Fruit fly (Drosophila melanogaster) whole organism, embryonic: ENCODE results near the gene ND-B18.

Source experiments
- ATbp ChIP-seq: fragments of 200-800 bp; sonication (Bioruptor generic); optimal IDR thresholded peaks from 2 replicates; lab custom pipeline; 2017; ENCODE audit warnings: missing biosample characterization, mild to moderate bottlenecking, missing genetic modification characterization, missing genetic modification reagents
- CG10959 ChIP-seq: fragments of 200-800 bp; sonication (Bioruptor generic); IDR thresholded peaks from 2 replicates; pipeline ENCODE4 v1.3.6; 2022; ENCODE audit warnings: missing biosample characterization, missing genetic modification characterization
- CG11093 ChIP-seq: fragments of 200-800 bp; sonication (Bioruptor generic); IDR thresholded peaks from 3 replicates; pipeline ENCODE4 v1.3.6; 2022; ENCODE audit warnings: missing biosample characterization, missing genetic modification characterization
- CG11504 ChIP-seq: fragments of 200-800 bp; sonication (Bioruptor generic); optimal IDR thresholded peaks from 3 replicates; lab custom pipeline; 2019; ENCODE audit warnings: missing biosample characterization, mild to moderate bottlenecking, missing genetic modification characterization, moderate library complexity
- CG11695 ChIP-seq: fragments of 200-800 bp; sonication (Bioruptor generic); IDR thresholded peaks from 3 replicates; pipeline ENCODE4 v1.3.6; 2022; ENCODE audit warnings: missing biosample characterization, missing genetic modification characterization
- CG11723 ChIP-seq: fragments of 200-800 bp; sonication (Bioruptor generic); optimal IDR thresholded peaks from 2 replicates; lab custom pipeline; 2017; ENCODE audit warnings: missing biosample characterization, mild to moderate bottlenecking, missing genetic modification characterization
- CG12236 ChIP-seq: fragments of 200-800 bp; sonication (Bioruptor generic); optimal IDR thresholded peaks from 2 replicates; lab custom pipeline; 2016; ENCODE audit warnings: missing biosample characterization, missing genetic modification characterization
- CG13624 ChIP-seq: fragments of 200-800 bp; sonication (Bioruptor generic); optimal IDR thresholded peaks from 2 replicates; lab custom pipeline; 2016; ENCODE audit warnings: missing biosample characterization, missing genetic modification characterization
- CG15601 ChIP-seq: fragments of 200-800 bp; sonication (Bioruptor generic); optimal IDR thresholded peaks from 3 replicates; lab custom pipeline; 2019; ENCODE audit warnings: missing biosample characterization, mild to moderate bottlenecking, missing genetic modification characterization, moderate library complexity
- CG16813 ChIP-seq: fragments of 200-800 bp; sonication (Bioruptor generic); IDR thresholded peaks from 3 replicates; pipeline ENCODE4 v1.3.6; 2022; ENCODE audit warnings: missing biosample characterization, missing genetic modification characterization; ENCODE audit not compliant: partially characterized antibody
- CG17359 ChIP-seq: fragments of 200-800 bp; sonication (Bioruptor generic); optimal IDR thresholded peaks from 3 replicates; lab custom pipeline; 2018; ENCODE audit warnings: missing biosample characterization, mild to moderate bottlenecking, missing genetic modification characterization, moderate library complexity
- CG2712 ChIP-seq: fragments of 200-800 bp; optimal IDR thresholded peaks from 3 replicates; lab custom pipeline; 2019; ENCODE audit warnings: missing biosample characterization, mild to moderate bottlenecking, missing genetic modification characterization, moderate library complexity
- CG33213 ChIP-seq: fragments of 200-800 bp; sonication (Bioruptor generic); optimal IDR thresholded peaks from 3 replicates; lab custom pipeline; 2016; ENCODE audit warnings: missing biosample characterization, missing genetic modification characterization
- CG43689 ChIP-seq: fragments of 200-800 bp; sonication (Bioruptor generic); IDR thresholded peaks from 2 replicates; pipeline ENCODE4 v1.3.6; 2022; ENCODE audit warnings: missing biosample characterization, missing genetic modification characterization
- CG4424 ChIP-seq: fragments of 200-800 bp; sonication (Bioruptor generic); optimal IDR thresholded peaks from 3 replicates; lab custom pipeline; 2016; ENCODE audit warnings: missing biosample characterization, missing genetic modification characterization
- CG4730 ChIP-seq: fragments of 200-800 bp; sonication (Bioruptor generic); IDR thresholded peaks from 2 replicates; pipeline ENCODE4 v1.3.6; 2022; ENCODE audit warnings: missing biosample characterization, missing genetic modification characterization
- CG9876 ChIP-seq: fragments of 200-800 bp; sonication (Bioruptor generic); optimal IDR thresholded peaks from 2 replicates; lab custom pipeline; 2016; ENCODE audit warnings: missing biosample characterization, missing genetic modification characterization
- Doc2 ChIP-seq: fragments of 200-800 bp; sonication (Bioruptor generic); IDR thresholded peaks from 2 replicates; pipeline ENCODE4 v1.3.6; 2022; ENCODE audit warnings: missing biosample characterization, missing genetic modification characterization
- Dp ChIP-seq: fragments of 200-800 bp; sonication (Bioruptor generic); optimal IDR thresholded peaks from 2 replicates; lab custom pipeline; 2018; ENCODE audit warnings: missing biosample characterization, mild to moderate bottlenecking, missing genetic modification characterization, moderate library complexity
- GATAe ChIP-seq: fragments of 200-800 bp; sonication (Bioruptor generic); conservative IDR thresholded peaks from 2 replicates; pipeline ENCODE4 v1.3.6; 2022; ENCODE audit warnings: missing biosample characterization, missing genetic modification characterization
- HHEX ChIP-seq: fragments of 200-800 bp; sonication (Bioruptor generic); optimal IDR thresholded peaks from 3 replicates; lab custom pipeline; 2017; ENCODE audit warnings: missing biosample characterization, mild to moderate bottlenecking, missing genetic modification characterization, missing genetic modification reagents
- HLH3B ChIP-seq: fragments of 200-800 bp; sonication (Bioruptor generic); IDR thresholded peaks from 2 replicates; pipeline ENCODE4 v1.3.6; 2022; ENCODE audit warnings: missing biosample characterization, missing genetic modification characterization
- Hr51 ChIP-seq, 2 experiments: fragments of 200-800 bp; sonication (Bioruptor generic); optimal IDR thresholded peaks; 2 replicates in 1 of 2; 3 replicates in 1 of 2; lab custom pipeline; 2016 to 2018; ENCODE audit warnings: missing biosample characterization in 2 of 2, missing genetic modification characterization in 2 of 2, mild to moderate bottlenecking in 1 of 2, moderate library complexity in 1 of 2
- Mes4 ChIP-seq: fragments of 200-800 bp; sonication (Bioruptor generic); optimal IDR thresholded peaks from 2 replicates; lab custom pipeline; 2016; ENCODE audit warnings: missing biosample characterization, missing genetic modification characterization
- Opbp ChIP-seq: fragments of 200-800 bp; sonication (Bioruptor generic); IDR thresholded peaks from 3 replicates; pipeline ENCODE4 v1.3.6; 2022; ENCODE audit warnings: missing biosample characterization, missing genetic modification characterization; ENCODE audit not compliant: partially characterized antibody
- Optix ChIP-seq: fragments of 200-800 bp; sonication (Bioruptor generic); IDR thresholded peaks from 3 replicates; pipeline ENCODE4 v1.3.6; 2022; ENCODE audit warnings: missing biosample characterization, missing genetic modification characterization
- Ptx1 ChIP-seq: fragments of 200-800 bp; sonication (Bioruptor generic); IDR thresholded peaks from 2 replicates; pipeline ENCODE4 v1.3.6; 2022; ENCODE audit warnings: missing biosample characterization, missing genetic modification characterization
- Sox100B ChIP-seq: fragments of 200-800 bp; sonication (Bioruptor generic); optimal IDR thresholded peaks from 3 replicates; lab custom pipeline; 2018; ENCODE audit warnings: missing biosample characterization, mild to moderate bottlenecking, missing genetic modification characterization
- Sox102F ChIP-seq: fragments of 200-800 bp; sonication (Bioruptor generic); optimal IDR thresholded peaks from 2 replicates; lab custom pipeline; 2018; ENCODE audit warnings: missing biosample characterization, mild to moderate bottlenecking, missing genetic modification characterization, moderate library complexity
- ab ChIP-seq: fragments of 200-800 bp; sonication (Bioruptor generic); optimal IDR thresholded peaks from 2 replicates; lab custom pipeline; 2016; ENCODE audit warnings: missing biosample characterization, missing genetic modification characterization
- ac ChIP-seq: fragments of 200-800 bp; sonication (Bioruptor generic); optimal IDR thresholded peaks from 3 replicates; lab custom pipeline; 2017; ENCODE audit warnings: missing biosample characterization, mild to moderate bottlenecking, missing genetic modification characterization
- ato ChIP-seq: fragments of 200-800 bp; sonication (Bioruptor generic); IDR thresholded peaks from 2 replicates; pipeline ENCODE4 v1.3.6; 2022; ENCODE audit warnings: missing biosample characterization, missing genetic modification characterization; ENCODE audit not compliant: partially characterized antibody
- da ChIP-seq: fragments of 200-800 bp; sonication (Bioruptor generic); optimal IDR thresholded peaks from 2 replicates; lab custom pipeline; 2016; ENCODE audit warnings: missing biosample characterization, missing genetic modification characterization
- dysf ChIP-seq: fragments of 200-800 bp; sonication (Bioruptor generic); IDR thresholded peaks from 3 replicates; pipeline ENCODE4 v1.3.6; 2022; ENCODE audit warnings: missing biosample characterization, missing genetic modification characterization
- gce ChIP-seq: fragments of 200-800 bp; sonication (Bioruptor generic); IDR thresholded peaks from 3 replicates; pipeline ENCODE4 v1.3.6; 2022; ENCODE audit warnings: missing biosample characterization, missing genetic modification characterization
- mam ChIP-seq: fragments of 200-800 bp; sonication (Bioruptor generic); optimal IDR thresholded peaks from 3 replicates; lab custom pipeline; 2016; ENCODE audit warnings: missing biosample characterization, missing genetic modification characterization
- nerfin-1 ChIP-seq: fragments of 200-800 bp; sonication (Bioruptor generic); optimal IDR thresholded peaks from 3 replicates; lab custom pipeline; 2019; ENCODE audit warnings: missing biosample characterization, mild to moderate bottlenecking, missing genetic modification characterization, moderate library complexity
- odd ChIP-seq: fragments of 200-800 bp; sonication (Bioruptor generic); optimal IDR thresholded peaks from 2 replicates; lab custom pipeline; 2017; ENCODE audit warnings: missing biosample characterization, mild to moderate bottlenecking, missing genetic modification characterization
- pzg ChIP-seq: fragments of 200-800 bp; sonication (Bioruptor generic); optimal IDR thresholded peaks from 3 replicates; lab custom pipeline; 2018; ENCODE audit warnings: missing biosample characterization, mild to moderate bottlenecking, missing genetic modification characterization, moderate library complexity
- row ChIP-seq: fragments of 200-800 bp; sonication (Bioruptor generic); IDR thresholded peaks from 3 replicates; pipeline ENCODE4 v1.3.6; 2022; ENCODE audit warnings: missing biosample characterization, missing genetic modification characterization
- run ChIP-seq: fragments of 200-800 bp; sonication (Bioruptor generic); optimal IDR thresholded peaks from 3 replicates; lab custom pipeline; 2018; ENCODE audit warnings: missing biosample characterization, mild to moderate bottlenecking, missing genetic modification characterization
- schlank ChIP-seq: fragments of 200-800 bp; sonication (Bioruptor generic); optimal IDR thresholded peaks from 2 replicates; lab custom pipeline; 2018; ENCODE audit warnings: missing biosample characterization, mild to moderate bottlenecking, missing genetic modification characterization
- seq ChIP-seq: fragments of 200-800 bp; sonication (Bioruptor generic); IDR thresholded peaks from 2 replicates; pipeline ENCODE4 v1.3.6; 2022; ENCODE audit warnings: missing biosample characterization, missing genetic modification characterization
- sob ChIP-seq: fragments of 200-800 bp; sonication (Bioruptor generic); IDR thresholded peaks from 2 replicates; pipeline ENCODE4 v1.3.6; 2022; ENCODE audit warnings: missing biosample characterization, missing genetic modification characterization
- ssp ChIP-seq: fragments of 200-800 bp; sonication (Bioruptor generic); IDR thresholded peaks from 2 replicates; pipeline ENCODE4 v1.3.6; 2022; ENCODE audit warnings: missing biosample characterization, missing genetic modification characterization
- stwl ChIP-seq: fragments of 200-800 bp; sonication (Bioruptor generic); optimal IDR thresholded peaks from 3 replicates; lab custom pipeline; 2018; ENCODE audit warnings: missing biosample characterization, mild to moderate bottlenecking, missing genetic modification characterization, moderate library complexity
- tin ChIP-seq: fragments of 200-800 bp; sonication (Bioruptor generic); optimal IDR thresholded peaks from 3 replicates; lab custom pipeline; 2016; ENCODE audit warnings: missing biosample characterization, missing genetic modification characterization
- trh ChIP-seq: fragments of 200-800 bp; sonication (Bioruptor generic); optimal IDR thresholded peaks from 2 replicates; lab custom pipeline; 2016; ENCODE audit warnings: missing biosample characterization, missing genetic modification characterization
- ttk ChIP-seq: fragments of 200-800 bp; sonication (Bioruptor generic); IDR thresholded peaks from 2 replicates; pipeline ENCODE4 v2.1.2; 2022; ENCODE audit warnings: missing biosample characterization, missing genetic modification characterization
- yki ChIP-seq: fragments of >200 bp; optimal IDR thresholded peaks from 3 replicates; lab custom pipeline; 2018

The ND-B18 gene

dm6 chrX:15076038-15076575, 12.6 kb downstream of the ND-B18 start, which contains the start of gene Lsd-2 (continued):
- TF ChIP-seq CG17359 (tag; lab: Kevin White, UChicago) (peak; percentile 13), schlank (tag; lab: Kevin White, UChicago) (no peak), CG4424 (GFP tag; lab: Kevin White, UChicago) (no peak)

dm6 chrX:15076606-15077005, 13.1 kb downstream of the ND-B18 start:
- TF ChIP-seq odd (GFP tag; lab: Kevin White, UChicago) (no peak), CG10959 (no peak), pzg (no peak), HLH3B (GFP tag; lab: Robert Waterston, UW) (no peak), CG2712 (tag; lab: Kevin White, UChicago) (no peak), CG16813 (GFP tag; lab: Robert Waterston, UW) (no peak), trh (no peak), row (GFP tag; lab: Robert Waterston, UW) (0 out of 3 replicates have a peak, but pooled peaks have one; percentile 41), CG33213 (no peak), gce (GFP tag; lab: Robert Waterston, UW) (no peak), Opbp (GFP tag; lab: Robert Waterston, UW) (no peak), nerfin-1 (no peak), CG9876 (GFP tag; lab: Kevin White, UChicago) (no peak), CG11723 (GFP tag; lab: Kevin White, UChicago) (no peak), da (no peak), stwl (tag; lab: Kevin White, UChicago) (no peak), ATbp (no peak), ac (no peak), CG11093 (GFP tag; lab: Robert Waterston, UW) (no peak), CG43689 (GFP tag; lab: Robert Waterston, UW) (no peak), Sox102F (GFP tag; lab: Kevin White, UChicago) (no peak), Dp (GFP tag; lab: Kevin White, UChicago) (no peak), ssp (GFP tag; lab: Robert Waterston, UW) (no peak), GATAe (GFP tag; lab: Robert Waterston, UW) (no peak), Hr51 (GFP tag; optimal IDR thresholded peaks at IDR 0.05; lab: Kevin White, UChicago) (no peak), ttk (GFP tag; lab: Robert Waterston, UW) (no peak), seq (GFP tag; lab: Robert Waterston, UW) (no peak), CG13624 (GFP tag; lab: Kevin White, UChicago) (no peak), run (tag; lab: Kevin White, UChicago) (no peak), sob (no peak), CG15601 (tag; lab: Kevin White, UChicago) (no peak), CG4730 (peak; percentile 37; the same call in 1 of the 2 replicates), HHEX (GFP tag; lab: Kevin White, UChicago) (no peak), Mes4 (GFP tag; lab: Kevin White, UChicago) (no peak), Optix (GFP tag; lab: Robert Waterston, UW) (no peak), dysf (GFP tag; lab: Robert Waterston, UW) (no peak), ab (GFP tag; lab: Kevin White, UChicago) (no peak), Doc2 (GFP tag; lab: Robert Waterston, UW) (no peak), tin (GFP tag; lab: Kevin White, UChicago) (no peak), Ptx1 (peak; percentile 22; the same call in 1 of the 2 replicates), Sox100B (GFP tag; lab: Kevin White, UChicago) (no peak), CG11504 (peak; percentile 88), mam (GFP tag; lab: Kevin White, UChicago) (no peak), ato (GFP tag; lab: Robert Waterston, UW) (no peak), CG11695 (no peak), yki (lab: Kevin White, UChicago) (peak; percentile 23), CG12236 (GFP tag; lab: Kevin White, UChicago) (no peak)
